Worm (Caenorhabditis elegans): ENCODE results near the gene gcy-27.

DNA sequence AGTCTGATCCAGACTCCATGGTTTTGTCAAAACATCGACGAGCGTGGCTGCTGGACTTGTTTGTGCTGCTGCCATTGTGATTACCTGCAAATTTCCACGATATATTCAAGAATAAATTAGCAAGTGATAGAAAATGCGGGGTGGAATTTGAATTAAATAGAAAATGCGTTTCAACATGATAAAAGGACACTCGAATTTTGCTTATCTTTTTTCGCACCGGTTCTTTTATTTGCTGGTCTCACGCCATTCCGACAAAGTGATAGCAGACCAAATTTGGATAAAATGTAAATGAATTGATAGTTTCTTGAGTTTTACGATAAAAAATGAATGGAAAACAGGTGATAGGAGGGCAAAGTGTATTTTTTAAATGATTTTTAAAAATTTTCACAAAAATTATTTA, 30.9 kb upstream of the gcy-27 start, which contains the start of gene elo-2:
- no peak for TF ChIP-seq cog-1 (tag; optimal IDR thresholded peaks at IDR 0.05)
- TF ChIP-seq ztf-29 (GFP tag; IDR thresholded peaks at IDR 0.05): no peak
- no peak for TF ChIP-seq flt-1 (GFP tag; IDR thresholded peaks at IDR 0.05)
